Fruit fly (Drosophila melanogaster): ENCODE results near the gene CG3823.

CG3823 gene

dm6 chrX:6255414-6255915, 48.3 kb upstream of the CG3823 start, which contains the start of the genes Rbcn-3A and Spx (continued):
- TF ChIP-seq Bgb (GFP tag; IDR thresholded peaks at IDR 0.05; ENCODE audit: partially characterized antibody) = peak; percentile 80
- peak; percentile 33 for TF ChIP-seq phol (tag; optimal IDR thresholded peaks at IDR 0.05)
- TF ChIP-seq CG13296 (GFP tag; optimal IDR thresholded peaks at IDR 0.05) = peak; percentile 19
- no peak for TF ChIP-seq org-1 (GFP tag; optimal IDR thresholded peaks at IDR 0.05)
- TF ChIP-seq sd (tag; optimal IDR thresholded peaks at IDR 0.05) = no peak
- TF ChIP-seq da (GFP tag; optimal IDR thresholded peaks at IDR 0.05) = no peak
- TF ChIP-seq Nf-YB (GFP tag; optimal IDR thresholded peaks at IDR 0.05) = no peak
- TF ChIP-seq Bteb2 (GFP tag; optimal IDR thresholded peaks at IDR 0.05) = no peak
- peak; percentile 81 for TF ChIP-seq inv (GFP tag; IDR thresholded peaks at IDR 0.05; ENCODE audit: partially characterized antibody)
- no peak for TF ChIP-seq CG4854 (GFP tag; optimal IDR thresholded peaks at IDR 0.05)
- no peak for TF ChIP-seq D19B (GFP tag; optimal IDR thresholded peaks at IDR 0.05)
- no peak for TF ChIP-seq CG12299 (tag; optimal IDR thresholded peaks at IDR 0.05)
- no peak for TF ChIP-seq Trl (optimal IDR thresholded peaks at IDR 0.05)
- no peak for TF ChIP-seq Trl (GFP tag; optimal IDR thresholded peaks at IDR 0.05)
- peak; percentile 2 for TF ChIP-seq CG10979 (tag; optimal IDR thresholded peaks at IDR 0.05)
- peak in 1 of 3 experiments; percentile 45 for TF ChIP-seq Stat92E (GFP tag; optimal IDR thresholded peaks at IDR 0.05)
- no peak for TF ChIP-seq scrt (GFP tag; optimal IDR thresholded peaks at IDR 0.05)
- no peak for TF ChIP-seq B-H1 (GFP tag; IDR thresholded peaks at IDR 0.05)
- no peak for TF ChIP-seq CG17186 (GFP tag; optimal IDR thresholded peaks at IDR 0.05)
- TF ChIP-seq CG6765 (GFP tag; optimal IDR thresholded peaks at IDR 0.05) = no peak
- TF ChIP-seq Awh (GFP tag; IDR thresholded peaks at IDR 0.05) = no peak
- 0 out of 4 replicates have a peak, but pooled peaks have one; percentile 80 for TF ChIP-seq chinmo (GFP tag; IDR thresholded peaks at IDR 0.05; ENCODE audit: partially characterized antibody)
- TF ChIP-seq NK7.1 (GFP tag; optimal IDR thresholded peaks at IDR 0.05) = no peak
- peak; percentile 29; the same call in 1 of the 2 replicates for TF ChIP-seq CG17328 (GFP tag; IDR thresholded peaks at IDR 0.05)
- TF ChIP-seq CG1792 (GFP tag; optimal IDR thresholded peaks at IDR 0.05) = no peak
- no peak for TF ChIP-seq sima (GFP tag; optimal IDR thresholded peaks at IDR 0.05)
- TF ChIP-seq CG15514 (GFP tag; optimal IDR thresholded peaks at IDR 0.05) = peak; percentile 31
- TF ChIP-seq hb (GFP tag; IDR thresholded peaks at IDR 0.05; ENCODE audit: partially characterized antibody) = peak; percentile 85; the same call in 1 of the 3 replicates
- no peak for TF ChIP-seq btn (GFP tag; optimal IDR thresholded peaks at IDR 0.05)
- no peak for TF ChIP-seq CG13624 (GFP tag; optimal IDR thresholded peaks at IDR 0.05)
- TF ChIP-seq zfh2 (GFP tag; optimal IDR thresholded peaks at IDR 0.05) = no peak
- peak; percentile 4 for TF ChIP-seq CG3995 (GFP tag; optimal IDR thresholded peaks at IDR 0.05)
- TF ChIP-seq CG2202 (tag; optimal IDR thresholded peaks at IDR 0.05) = no peak
- peak; percentile 8 for TF ChIP-seq fd3F (GFP tag; optimal IDR thresholded peaks at IDR 0.05)
- no peak for TF ChIP-seq slp2 (GFP tag; optimal IDR thresholded peaks at IDR 0.05)
- TF ChIP-seq nerfin-2 (GFP tag; IDR thresholded peaks at IDR 0.05; ENCODE audit: partially characterized antibody) = peak; percentile 89
- TF ChIP-seq CG2129 (GFP tag; IDR thresholded peaks at IDR 0.05; ENCODE audit: partially characterized antibody) = peak; percentile 82
- TF ChIP-seq maf-S (GFP tag; optimal IDR thresholded peaks at IDR 0.05) = no peak
- peak; percentile 26 for TF ChIP-seq CG7839 (tag; optimal IDR thresholded peaks at IDR 0.05)
- TF ChIP-seq crp (GFP tag; optimal IDR thresholded peaks at IDR 0.05) = no peak
- TF ChIP-seq Drgx (GFP tag; IDR thresholded peaks at IDR 0.05) = no peak
- no peak for TF ChIP-seq CG8765 (GFP tag; IDR thresholded peaks at IDR 0.05)
- peak; percentile 77 for TF ChIP-seq Dref (GFP tag; IDR thresholded peaks at IDR 0.05)
- TF ChIP-seq jing (GFP tag; optimal IDR thresholded peaks at IDR 0.05) = no peak
- TF ChIP-seq Dbx (GFP tag; IDR thresholded peaks at IDR 0.05) = no peak
- no peak for TF ChIP-seq ftz-f1 (GFP tag; optimal IDR thresholded peaks at IDR 0.05)
- TF ChIP-seq Atf6 (GFP tag; IDR thresholded peaks at IDR 0.05) = no peak
- TF ChIP-seq gt (GFP tag; IDR thresholded peaks at IDR 0.05) = no peak
- TF ChIP-seq dpn (GFP tag; optimal IDR thresholded peaks at IDR 0.05) = peak in 1 of 2 experiments; percentile 44
- TF ChIP-seq CG10147 (GFP tag; optimal IDR thresholded peaks at IDR 0.05) = no peak

Data from whole organism, embryonic.